Worm (Caenorhabditis elegans): ENCODE results near the gene sodh-2.

- TF ChIP-seq tra-4 (tag; optimal IDR thresholded peaks at IDR 0.05), result no peak
- TF ChIP-seq hnd-1 (tag; optimal IDR thresholded peaks at IDR 0.05), result no peak
- TF ChIP-seq ama-1 (optimal IDR thresholded peaks at IDR 0.05), result no peak
- no peak for TF ChIP-seq hmbx-1 (tag; optimal IDR thresholded peaks at IDR 0.05)
- TF ChIP-seq aly-1 (tag; optimal IDR thresholded peaks at IDR 0.05), result no peak
- TF ChIP-seq pes-1 (GFP tag; IDR thresholded peaks at IDR 0.05), result no peak
- TF ChIP-seq scrt-1 (GFP tag; IDR thresholded peaks at IDR 0.05), result no peak
- TF ChIP-seq ets-7 (tag; optimal IDR thresholded peaks at IDR 0.05), result no peak
- no peak for TF ChIP-seq tbx-37 (GFP tag; conservative IDR thresholded peaks at IDR 0.05)
- no peak for TF ChIP-seq ceh-36 (tag; optimal IDR thresholded peaks at IDR 0.05)
- no peak for TF ChIP-seq flt-1 (GFP tag; IDR thresholded peaks at IDR 0.05)
- TF ChIP-seq B0310.2 (tag; optimal IDR thresholded peaks at IDR 0.05), result no peak
- TF ChIP-seq ceh-13 (GFP tag; optimal IDR thresholded peaks at IDR 0.05), result no peak
Observed at ce11 chrV:11897604-11898003, 6.6 kb upstream of the sodh-2 start.

Data from whole organism, early embryonic.